Fruit fly (Drosophila melanogaster) whole organism: ENCODE results near the gene vls.

Source experiments
- CG8478 ChIP-seq: fragments of >200 bp; optimal IDR thresholded peaks from 2 replicates; lab custom pipeline; 2018; ENCODE audit warnings: inconsistent platforms
- Dll ChIP-seq: fragments of >200 bp; optimal IDR thresholded peaks from 2 replicates; lab custom pipeline; 2017
- EcR ChIP-seq, 2 experiments: fragments of >200 bp; optimal IDR thresholded peaks; 2 replicates each; lab custom pipeline; 2017; ENCODE audit warnings: missing biosample characterization in 2 of 2, missing genetic modification characterization in 2 of 2, missing genetic modification reagents in 2 of 2
- pan ChIP-seq: fragments of >200 bp; optimal IDR thresholded peaks from 2 replicates; lab custom pipeline; 2017
- psq ChIP-seq: fragments of >200 bp; optimal IDR thresholded peaks from 2 replicates; lab custom pipeline; 2017
- usp ChIP-seq: fragments of >200 bp; optimal IDR thresholded peaks from 2 replicates; lab custom pipeline; 2017; ENCODE audit warnings: missing biosample characterization, missing genetic modification characterization, mixed read lengths

Gene vls

dm6 chr2L:20084785-20085555 lies 19.5 kb upstream of the vls start, which contains the start of gene fok:
Gene fok, minus strand, starts transcription at chr2L:20085070.
- no peak for TF ChIP-seq pan

- TF ChIP-seq EcR (GFP tag; optimal IDR thresholded peaks at IDR 0.05; lab: Kevin White, UChicago) = peak; percentile 8 to 25
- no peak for TF ChIP-seq pan
Measured at dm6 chr2L:20084068-20084651, 18.7 kb upstream of the vls start.

- no peak for TF ChIP-seq pan
- TF ChIP-seq psq = no peak
- no peak for TF ChIP-seq CG8478 (lab: Kevin White, UChicago)
- TF ChIP-seq usp (GFP tag; lab: Kevin White, UChicago) = no peak
- no peak for TF ChIP-seq EcR (GFP tag; optimal IDR thresholded peaks at IDR 0.05; lab: Kevin White, UChicago)
- no peak for TF ChIP-seq Dll (lab: Kevin White, UChicago)
Measured at dm6 chr2L:20082965-20083855, 17.7 kb upstream of the vls start.

dm6 chr2L:20082155-20082964 lies 16.9 kb upstream of the vls start:
- TF ChIP-seq CG8478 (lab: Kevin White, UChicago) (no peak), pan (no peak), psq (no peak), EcR (GFP tag; optimal IDR thresholded peaks at IDR 0.05; lab: Kevin White, UChicago) (no peak), usp (GFP tag; lab: Kevin White, UChicago) (no peak), Dll (lab: Kevin White, UChicago) (no peak)

- TF ChIP-seq CG8478 (lab: Kevin White, UChicago) (no peak), usp (GFP tag; lab: Kevin White, UChicago) (no peak), EcR (GFP tag; optimal IDR thresholded peaks at IDR 0.05; lab: Kevin White, UChicago) (no peak), pan (no peak), psq (no peak), Dll (lab: Kevin White, UChicago) (no peak)
Measured at dm6 chr2L:20080772-20081171, 15.3 kb upstream of the vls start.

- TF ChIP-seq psq = no peak
- no peak for TF ChIP-seq CG8478 (lab: Kevin White, UChicago)
- no peak for TF ChIP-seq EcR (GFP tag; optimal IDR thresholded peaks at IDR 0.05; lab: Kevin White, UChicago)
- no peak for TF ChIP-seq Dll (lab: Kevin White, UChicago)
- no peak for TF ChIP-seq usp (GFP tag; lab: Kevin White, UChicago)
- TF ChIP-seq pan = no peak
Measured at dm6 chr2L:20078880-20079279, 13.4 kb upstream of the vls start.

- peak; percentile 23 for TF ChIP-seq pan
- TF ChIP-seq CG8478 (lab: Kevin White, UChicago) = no peak
Measured at dm6 chr2L:20077423-20078401, 12.2 kb upstream of the vls start.

- TF ChIP-seq pan = no peak
- TF ChIP-seq EcR (GFP tag; optimal IDR thresholded peaks at IDR 0.05; lab: Kevin White, UChicago) = no peak
- no peak for TF ChIP-seq CG8478 (lab: Kevin White, UChicago)
- no peak for TF ChIP-seq usp (GFP tag; lab: Kevin White, UChicago)
Measured at dm6 chr2L:20075234-20075803, 9.8 kb upstream of the vls start, which contains the start of the genes pr and neb. Gene pr, minus strand, starts transcription at chr2L:20075458. Gene neb, plus strand, starts transcription at chr2L:20075757.

- TF ChIP-seq pan (no peak), EcR (GFP tag; optimal IDR thresholded peaks at IDR 0.05; lab: Kevin White, UChicago) (no peak), Dll (lab: Kevin White, UChicago) (no peak), usp (GFP tag; lab: Kevin White, UChicago) (no peak), CG8478 (lab: Kevin White, UChicago) (no peak), psq (no peak)
Measured at dm6 chr2L:20074388-20074787, 8.9 kb upstream of the vls start.

dm6 chr2L:20072095-20072494 lies 6.6 kb upstream of the vls start, which contains the start of gene CG10730:
Gene CG10730, minus strand, starts transcription at chr2L:20072195.
- no peak for TF ChIP-seq pan
- no peak for TF ChIP-seq psq
- TF ChIP-seq CG8478 (lab: Kevin White, UChicago) = no peak
- no peak for TF ChIP-seq usp (GFP tag; lab: Kevin White, UChicago)
- TF ChIP-seq Dll (lab: Kevin White, UChicago) = no peak
- TF ChIP-seq EcR (GFP tag; optimal IDR thresholded peaks at IDR 0.05; lab: Kevin White, UChicago) = no peak
